Worm (Caenorhabditis elegans) whole organism, mixed stage, embryonic: ENCODE results near the gene spdl-1.
A peak's percentile ranks its signal among the peaks of the same experiment; 100 is the strongest.

Experiments used
- bed-3 ChIP-seq: fragments of 200-800 bp; sonication (Bioruptor generic); optimal IDR thresholded peaks from 3 replicates; lab custom pipeline; 2018; ENCODE audit warnings: mild to moderate bottlenecking, missing genetic modification characterization, moderate library complexity, missing compliant biosample characterization
- ceh-83 ChIP-seq: fragments of 200-800 bp; sonication (Bioruptor generic); optimal IDR thresholded peaks from 2 replicates; lab custom pipeline; 2018; ENCODE audit warnings: mild to moderate bottlenecking, missing genetic modification characterization, missing compliant biosample characterization
- ces-1 ChIP-seq: fragments of 150-350 bp; optimal IDR thresholded peaks from 2 replicates; lab custom pipeline; 2014; ENCODE audit warnings: missing biosample characterization, missing genetic modification reagents, missing genetic modification characterization
- elt-1 ChIP-seq: sonication (generic microtip); optimal IDR thresholded peaks from 2 replicates; lab custom pipeline; 2017; ENCODE audit warnings: missing genetic modification characterization, mild to moderate bottlenecking, missing compliant biosample characterization, antibody characterized with exemption, moderate library complexity, borderline replicate concordance; ENCODE audit not compliant: insufficient read depth
- elt-3 ChIP-seq: fragments of 150-350 bp; optimal IDR thresholded peaks from 2 replicates; lab custom pipeline; 2014; ENCODE audit warnings: missing biosample characterization, missing genetic modification characterization
- lin-13 ChIP-seq: fragments of 150-350 bp; optimal IDR thresholded peaks from 2 replicates; lab custom pipeline; 2014; ENCODE audit warnings: missing biosample characterization, missing genetic modification characterization
- lsy-2 ChIP-seq: fragments of 150-350 bp; optimal IDR thresholded peaks from 2 replicates; lab custom pipeline; 2014; ENCODE audit warnings: missing biosample characterization, missing genetic modification characterization
- mep-1 ChIP-seq: fragments of 150-350 bp; optimal IDR thresholded peaks from 2 replicates; lab custom pipeline; 2017; ENCODE audit warnings: missing biosample characterization, missing genetic modification reagents, missing genetic modification characterization, inconsistent platforms
- nhr-237 ChIP-seq: fragments of 150-350 bp; optimal IDR thresholded peaks from 2 replicates; lab custom pipeline; 2014; ENCODE audit warnings: missing biosample characterization, missing genetic modification characterization
- pha-4 ChIP-seq: fragments of 150-350 bp; optimal IDR thresholded peaks from 2 replicates; lab custom pipeline; 2018; ENCODE audit warnings: missing biosample characterization, missing genetic modification reagents, missing genetic modification characterization
- tbx-8 ChIP-seq: fragments of 200-800 bp; sonication (Bioruptor generic); optimal IDR thresholded peaks from 2 replicates; lab custom pipeline; 2018; ENCODE audit warnings: mild to moderate bottlenecking, missing genetic modification characterization, moderate library complexity, missing compliant biosample characterization

ce11 chrII:7803174-7803573, 21.8 kb downstream of the spdl-1 start:
- TF ChIP-seq nhr-237 (tag; lab: Kevin White, UChicago) (no peak), pha-4 (tag; lab: Kevin White, UChicago) (no peak), ces-1 (GFP tag; lab: Kevin White, UChicago) (peak; percentile 86), lsy-2 (no peak), bed-3 (GFP tag; lab: Kevin White, UChicago) (no peak), elt-1 (tag; lab: Kevin White, UChicago) (peak; percentile 62), mep-1 (tag; lab: Kevin White, UChicago) (no peak), elt-3 (tag; lab: Kevin White, UChicago) (no peak), tbx-8 (GFP tag; lab: Kevin White, UChicago) (no peak), lin-13 (no peak), ceh-83 (GFP tag; lab: Kevin White, UChicago) (no peak)
